Worm (Caenorhabditis elegans) whole organism, early embryonic: Measurements from ENCODE around the gene T28A8.8.

Experiments used
- B0310.2 ChIP-seq: sonication (generic microtip); optimal IDR thresholded peaks from 2 replicates; lab custom pipeline; 2016; ENCODE audit warnings: mild to moderate bottlenecking, missing genetic modification characterization, missing compliant biosample characterization
- F13C5.2 ChIP-seq: sonication (generic microtip); optimal IDR thresholded peaks from 2 replicates; lab custom pipeline; 2017; ENCODE audit warnings: mild to moderate bottlenecking, missing genetic modification characterization, inconsistent platforms, missing compliant biosample characterization
- aly-1 ChIP-seq: sonication (generic microtip); optimal IDR thresholded peaks from 2 replicates; lab custom pipeline; 2016; ENCODE audit warnings: missing genetic modification characterization, missing compliant biosample characterization
- ama-1 ChIP-seq: fragments of 150-350 bp; optimal IDR thresholded peaks from 2 replicates; lab custom pipeline; 2014
- ceh-13 ChIP-seq: fragments of 200-800 bp; sonication (Bioruptor generic); optimal IDR thresholded peaks from 2 replicates; lab custom pipeline; 2018; ENCODE audit warnings: mild to moderate bottlenecking, missing genetic modification characterization, missing compliant biosample characterization
- ceh-36 ChIP-seq: sonication (generic microtip); optimal IDR thresholded peaks from 2 replicates; lab custom pipeline; 2016; ENCODE audit warnings: missing genetic modification characterization, inconsistent platforms, missing compliant biosample characterization
- ets-7 ChIP-seq: sonication (generic microtip); optimal IDR thresholded peaks from 2 replicates; lab custom pipeline; 2016; ENCODE audit warnings: missing genotype, missing genetic modification characterization, missing compliant biosample characterization
- flt-1 ChIP-seq: fragments of 200-800 bp; sonication (Bioruptor generic); IDR thresholded peaks from 2 replicates; pipeline ENCODE4 v1.3.6; 2022; ENCODE audit warnings: missing genetic modification characterization, missing compliant biosample characterization
- hmbx-1 ChIP-seq: sonication (generic microtip); optimal IDR thresholded peaks from 2 replicates; lab custom pipeline; 2016; ENCODE audit warnings: mild to moderate bottlenecking, missing genetic modification characterization, missing compliant biosample characterization
- hmg-4 ChIP-seq: fragments of 200-800 bp; sonication (Bioruptor generic); optimal IDR thresholded peaks from 2 replicates; lab custom pipeline; 2018; ENCODE audit warnings: mild to moderate bottlenecking, missing genetic modification characterization, missing compliant biosample characterization
- hnd-1 ChIP-seq: sonication (generic microtip); optimal IDR thresholded peaks from 2 replicates; lab custom pipeline; 2016; ENCODE audit warnings: missing genetic modification characterization, missing compliant biosample characterization
- pes-1 ChIP-seq: fragments of 200-800 bp; sonication (Bioruptor generic); IDR thresholded peaks from 2 replicates; pipeline ENCODE4 v1.3.6; 2022; ENCODE audit warnings: missing genetic modification reagents, missing genetic modification characterization, missing compliant biosample characterization
- scrt-1 ChIP-seq: fragments of 200-800 bp; sonication (Bioruptor generic); IDR thresholded peaks from 2 replicates; pipeline ENCODE4 v1.3.6; 2022; ENCODE audit warnings: missing genetic modification characterization, missing compliant biosample characterization
- sea-1 ChIP-seq: fragments of 200-800 bp; sonication (Bioruptor generic); conservative IDR thresholded peaks from 2 replicates; pipeline ENCODE4 v1.3.6; 2022; ENCODE audit warnings: missing genetic modification characterization, missing compliant biosample characterization
- tbx-11 ChIP-seq: fragments of 200-800 bp; sonication (Bioruptor generic); IDR thresholded peaks from 2 replicates; pipeline ENCODE4 v1.3.6; 2022; ENCODE audit warnings: missing genetic modification characterization, missing compliant biosample characterization
- tbx-37 ChIP-seq: fragments of 200-800 bp; sonication (Bioruptor generic); conservative IDR thresholded peaks from 2 replicates; pipeline ENCODE4 v1.3.6; 2022; ENCODE audit warnings: missing genetic modification reagents, missing genetic modification characterization, missing compliant biosample characterization
- tra-4 ChIP-seq: sonication (generic microtip); optimal IDR thresholded peaks from 2 replicates; lab custom pipeline; 2017; ENCODE audit warnings: missing genetic modification characterization, missing compliant biosample characterization

Gene T28A8.8

DNA sequence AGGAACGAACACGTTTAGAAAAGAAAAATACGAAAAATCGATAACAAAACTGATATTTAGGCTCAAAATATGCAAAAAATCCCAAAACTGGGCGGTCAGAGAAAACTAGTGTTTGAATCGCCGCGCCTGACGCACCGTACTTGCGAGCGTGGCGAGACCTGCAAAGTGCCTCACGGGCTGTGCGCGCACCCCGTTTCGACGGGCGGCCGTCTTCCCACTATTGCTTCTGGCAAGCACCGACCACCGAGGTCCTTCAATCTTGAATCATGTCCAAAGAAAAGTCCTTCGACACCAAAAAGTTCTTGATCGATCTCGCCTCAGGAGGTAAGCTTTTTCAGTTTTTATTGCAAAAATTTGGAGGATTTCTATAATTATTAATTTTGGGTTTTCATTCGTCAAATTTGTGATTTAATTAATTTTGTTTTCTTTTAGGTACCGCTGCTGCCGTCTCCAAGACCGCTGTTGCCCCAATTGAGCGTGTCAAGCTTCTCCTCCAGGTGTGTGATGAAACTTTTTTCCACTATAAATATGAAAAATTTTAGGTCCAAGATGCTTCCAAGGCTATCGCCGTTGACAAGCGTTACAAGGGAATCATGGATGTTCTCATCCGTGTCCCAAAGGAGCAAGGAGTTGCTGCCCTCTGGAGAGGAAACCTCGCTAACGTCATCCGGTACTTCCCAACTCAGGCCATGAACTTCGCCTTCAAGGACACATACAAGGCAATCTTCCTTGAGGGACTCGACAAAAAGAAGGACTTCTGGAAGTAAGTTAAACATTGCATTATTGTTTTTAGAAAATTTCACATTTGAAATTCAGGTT is 39.4 kb upstream of the T28A8.8 start, which contains the start of gene ant-1.1:
ant-1.1 (plus strand) TSS at position 199 of the 819 bp plus-strand sequence.
- TF ChIP-seq sea-1 (GFP tag; lab: Robert Waterston, UW) (0 out of 2 replicates have a peak, but pooled peaks have one; percentile 44), tra-4 (tag; lab: Kevin White, UChicago) (peak; percentile 24), ceh-36 (tag; lab: Kevin White, UChicago) (peak; percentile 20), tbx-11 (GFP tag; lab: Robert Waterston, UW) (no peak), tbx-37 (GFP tag; lab: Robert Waterston, UW) (peak; percentile 59), pes-1 (GFP tag; lab: Robert Waterston, UW) (peak; percentile 52; the same call in 1 of the 2 replicates), F13C5.2 (tag; lab: Kevin White, UChicago) (peak; percentile 80), flt-1 (GFP tag; lab: Robert Waterston, UW) (no peak), hmg-4 (peak; percentile 62), ama-1 (lab: Kevin White, UChicago) (no peak), scrt-1 (0 out of 2 replicates have a peak, but pooled peaks have one; percentile 20), hmbx-1 (tag; lab: Kevin White, UChicago) (no peak)

DNA sequence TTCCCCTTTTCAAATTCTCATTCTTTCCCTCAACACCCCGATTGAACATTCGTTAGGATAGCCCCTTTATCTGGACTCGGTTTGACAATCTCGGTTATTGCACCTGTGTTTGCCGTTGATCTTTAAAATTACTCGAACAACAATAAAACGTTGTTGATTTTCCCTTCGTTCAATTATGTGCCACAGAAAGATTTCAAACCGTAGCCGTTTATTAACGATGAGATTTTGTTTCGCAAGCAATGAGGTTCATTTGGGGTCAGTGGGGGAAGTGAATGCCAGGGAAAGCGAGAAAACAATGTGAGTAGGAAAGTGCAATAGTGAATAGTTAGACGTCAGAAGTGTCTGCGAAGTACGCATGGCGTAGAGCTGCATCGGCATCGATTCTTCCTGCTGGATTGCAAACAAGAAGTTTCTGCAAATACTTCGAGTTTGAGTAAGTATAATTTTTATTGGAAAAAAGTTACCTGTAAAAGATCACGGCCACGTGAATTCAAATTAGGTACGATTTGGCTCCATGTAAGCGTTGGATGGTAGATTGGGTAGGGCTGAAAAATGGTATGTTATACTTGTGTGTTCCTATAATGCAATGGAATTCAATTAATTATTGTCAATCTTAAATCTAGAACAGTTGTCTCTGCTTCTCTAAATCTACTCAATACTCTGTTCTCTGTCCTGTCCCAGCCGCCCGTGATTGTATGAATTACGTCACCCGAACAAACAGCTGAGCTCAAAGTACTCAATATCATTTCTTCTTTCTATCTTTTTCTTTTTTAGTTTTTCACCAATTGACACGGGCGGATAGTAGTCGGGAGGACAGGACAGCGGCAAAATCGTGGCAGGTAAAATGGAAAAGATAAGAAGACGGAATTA is 37.9 kb upstream of the T28A8.8 start, which contains the start of gene kel-3:
kel-3 (plus strand) TSS at position 328 of the 870 bp plus-strand sequence.
- no peak for TF ChIP-seq aly-1 (tag; lab: Kevin White, UChicago)
- TF ChIP-seq ama-1 (lab: Kevin White, UChicago) = peak; percentile 62

DNA sequence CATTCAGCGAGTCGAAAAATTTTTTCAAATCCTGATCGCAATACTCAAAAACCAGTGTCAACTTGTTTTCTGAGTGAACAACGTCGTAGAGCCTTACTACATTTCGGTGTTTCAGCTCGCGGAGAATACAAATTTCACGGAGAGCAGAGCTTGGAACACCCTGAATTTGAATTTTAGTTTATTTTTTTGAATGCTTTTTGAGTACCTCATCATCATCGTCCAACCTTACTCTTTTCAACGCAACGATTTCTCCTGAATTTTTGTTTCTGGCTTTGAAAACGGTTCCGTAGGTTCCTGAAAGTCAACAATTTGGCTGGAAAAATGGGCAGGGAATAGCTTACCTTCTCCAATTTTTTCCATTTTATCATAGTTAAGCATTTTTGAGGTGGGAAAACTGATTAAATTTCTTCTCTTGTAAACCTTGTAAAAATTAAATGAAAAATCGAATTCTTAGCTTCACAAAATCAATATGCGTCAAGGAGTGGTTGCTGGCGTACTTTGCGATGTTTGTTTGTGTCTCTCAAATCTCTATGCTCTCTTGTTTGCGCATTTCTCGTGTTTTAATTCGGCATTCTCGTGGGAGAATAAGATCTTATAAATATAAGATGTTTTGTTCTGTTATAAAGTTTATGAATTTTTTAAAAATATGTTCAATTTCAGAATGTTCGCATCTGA is 36.6 kb upstream of the T28A8.8 start, which contains the start of gene cdk-5:
cdk-5 (minus strand) TSS at position 425 of the 675 bp plus-strand sequence.
- TF ChIP-seq pes-1 (GFP tag; lab: Robert Waterston, UW) = no peak
- no peak for TF ChIP-seq flt-1 (GFP tag; lab: Robert Waterston, UW)
- TF ChIP-seq hmg-4 = no peak
- TF ChIP-seq tbx-11 (GFP tag; lab: Robert Waterston, UW) = no peak
- no peak for TF ChIP-seq sea-1 (GFP tag; lab: Robert Waterston, UW)
- TF ChIP-seq B0310.2 (tag; lab: Kevin White, UChicago) = no peak
- no peak for TF ChIP-seq scrt-1
- TF ChIP-seq tbx-37 (GFP tag; lab: Robert Waterston, UW) = no peak
- no peak for TF ChIP-seq F13C5.2 (tag; lab: Kevin White, UChicago)
- no peak for TF ChIP-seq ets-7 (tag; lab: Kevin White, UChicago)
- TF ChIP-seq hmbx-1 (tag; lab: Kevin White, UChicago) = no peak
- no peak for TF ChIP-seq tra-4 (tag; lab: Kevin White, UChicago)
- no peak for TF ChIP-seq ceh-13 (GFP tag; lab: Kevin White, UChicago)

DNA sequence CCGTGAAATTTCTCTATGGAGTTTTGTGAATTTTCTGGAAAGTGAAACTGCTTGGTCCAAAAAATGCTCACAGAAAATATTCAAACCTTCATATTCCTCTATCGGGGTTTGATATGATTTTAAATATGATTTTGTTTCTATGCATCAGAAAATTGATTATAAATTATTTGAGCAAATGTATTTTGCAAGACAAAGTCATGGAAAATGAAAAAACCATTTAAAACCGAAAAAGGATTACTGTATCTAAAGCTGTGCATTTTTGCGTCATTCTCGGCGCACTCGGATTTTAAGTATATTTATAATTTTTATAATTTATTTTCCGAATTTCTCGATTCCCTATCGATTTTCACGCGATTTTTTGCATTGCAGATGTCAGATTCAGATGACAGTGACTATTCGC is 31.1 kb upstream of the T28A8.8 start, which contains the start of gene pssy-2:
pssy-2 (plus strand) TSS at position 301 of the 400 bp plus-strand sequence.
- no peak for TF ChIP-seq tra-4 (tag; lab: Kevin White, UChicago)
- TF ChIP-seq tbx-37 (GFP tag; lab: Robert Waterston, UW) = no peak
- TF ChIP-seq pes-1 (GFP tag; lab: Robert Waterston, UW) = no peak
- no peak for TF ChIP-seq ets-7 (tag; lab: Kevin White, UChicago)
- no peak for TF ChIP-seq ceh-13 (GFP tag; lab: Kevin White, UChicago)
- no peak for TF ChIP-seq tbx-11 (GFP tag; lab: Robert Waterston, UW)
- no peak for TF ChIP-seq hmg-4
- TF ChIP-seq sea-1 (GFP tag; lab: Robert Waterston, UW) = no peak
- no peak for TF ChIP-seq hnd-1
- TF ChIP-seq flt-1 (GFP tag; lab: Robert Waterston, UW) = no peak

DNA sequence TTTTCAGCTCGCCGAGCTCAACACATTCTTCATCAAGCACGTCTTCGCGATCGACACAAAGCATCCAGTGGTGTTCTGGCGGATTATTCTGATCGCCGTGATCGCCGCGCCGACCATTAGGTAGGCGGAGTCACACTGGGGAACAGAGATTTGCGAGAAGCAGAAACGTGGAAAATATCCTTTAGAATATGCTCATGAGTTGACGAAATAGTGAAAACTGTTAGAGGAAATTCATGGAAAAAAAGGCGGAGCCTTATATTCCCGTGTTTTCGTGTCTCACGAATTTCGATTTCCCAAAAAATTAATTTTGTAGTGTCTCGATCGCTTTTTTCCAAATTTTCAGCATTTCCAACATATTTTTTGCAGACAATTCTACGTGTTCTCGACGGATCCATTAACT is 28.1 kb upstream of the T28A8.8 start:
- TF ChIP-seq tbx-37 (GFP tag; lab: Robert Waterston, UW) = peak; percentile 21; the same call in 1 of the 2 replicates
- no peak for TF ChIP-seq sea-1 (GFP tag; lab: Robert Waterston, UW)

DNA sequence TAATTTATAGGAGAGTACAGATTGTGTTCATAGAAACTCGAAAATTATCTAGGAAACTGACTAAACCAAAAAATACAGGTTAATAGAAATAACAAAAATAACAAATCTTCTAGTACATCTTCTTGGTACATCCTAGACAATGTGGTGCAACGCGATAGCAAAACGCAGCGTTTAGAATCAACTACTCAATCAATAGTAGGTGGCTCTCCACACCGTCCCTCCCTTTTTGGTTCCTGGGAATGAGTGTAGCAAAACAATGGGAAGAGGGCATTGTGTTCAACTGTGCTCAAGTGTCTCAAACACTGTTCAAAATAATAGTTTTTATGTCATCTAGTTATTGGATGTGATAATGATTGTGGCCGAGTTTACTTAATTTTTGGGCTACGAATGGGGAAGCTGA is 25.9 kb upstream of the T28A8.8 start, which contains the start of gene T27E9.6:
T27E9.6 (minus strand) TSS at position 101 of the 400 bp plus-strand sequence.
- TF ChIP-seq F13C5.2 (tag; lab: Kevin White, UChicago) (no peak), ama-1 (lab: Kevin White, UChicago) (no peak), sea-1 (GFP tag; lab: Robert Waterston, UW) (no peak), B0310.2 (tag; lab: Kevin White, UChicago) (no peak), pes-1 (GFP tag; lab: Robert Waterston, UW) (no peak), hmg-4 (no peak)

DNA sequence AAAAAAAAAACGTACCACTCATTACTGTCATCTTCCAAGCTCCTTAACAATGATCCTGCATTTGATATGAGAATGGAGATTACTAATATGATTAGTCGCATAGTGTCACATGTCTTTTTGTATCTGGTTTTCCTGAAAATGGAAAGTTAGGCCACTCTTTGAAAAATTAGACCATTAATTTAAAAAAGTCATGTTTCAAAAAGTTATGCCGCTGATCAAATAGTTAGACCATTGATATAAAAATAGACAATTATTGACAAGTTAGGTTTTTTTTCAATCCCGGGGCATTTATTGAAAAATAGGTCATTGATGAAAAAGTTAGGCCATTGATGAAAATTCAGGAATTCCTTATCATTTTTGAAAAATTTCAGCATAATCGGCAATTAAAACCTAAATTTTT is 18.6 kb upstream of the T28A8.8 start, which contains the start of gene acc-4:
acc-4 (minus strand) TSS at position 101 of the 400 bp plus-strand sequence.
- no peak for TF ChIP-seq hnd-1
- no peak for TF ChIP-seq aly-1 (tag; lab: Kevin White, UChicago)
- no peak for TF ChIP-seq ama-1 (lab: Kevin White, UChicago)
- TF ChIP-seq tbx-11 (GFP tag; lab: Robert Waterston, UW) = no peak
- TF ChIP-seq hmg-4 = no peak
- no peak for TF ChIP-seq F13C5.2 (tag; lab: Kevin White, UChicago)
- no peak for TF ChIP-seq ets-7 (tag; lab: Kevin White, UChicago)
- no peak for TF ChIP-seq tra-4 (tag; lab: Kevin White, UChicago)
- TF ChIP-seq ceh-36 (tag; lab: Kevin White, UChicago) = no peak
- no peak for TF ChIP-seq hmbx-1 (tag; lab: Kevin White, UChicago)
- no peak for TF ChIP-seq tbx-37 (GFP tag; lab: Robert Waterston, UW)
- TF ChIP-seq ceh-13 (GFP tag; lab: Kevin White, UChicago) = no peak
- TF ChIP-seq pes-1 (GFP tag; lab: Robert Waterston, UW) = no peak
- no peak for TF ChIP-seq B0310.2 (tag; lab: Kevin White, UChicago)
